Fruit fly (Drosophila melanogaster) whole organism, embryonic: ENCODE data around the gene CG15742.

Experiments used
- Abd-B ChIP-seq: fragments of 200-800 bp; sonication (Bioruptor generic); optimal IDR thresholded peaks from 2 replicates; lab custom pipeline; 2018; ENCODE audit warnings: missing biosample characterization, mild to moderate bottlenecking, missing genetic modification characterization, moderate library complexity
- Aef1 ChIP-seq: fragments of 200-800 bp; sonication (Bioruptor generic); IDR thresholded peaks from 3 replicates; pipeline ENCODE4 v1.3.6; 2022; ENCODE audit warnings: missing biosample characterization, missing genetic modification characterization
- Atf-2 ChIP-seq: fragments of 200-800 bp; sonication (Bioruptor generic); optimal IDR thresholded peaks from 2 replicates; lab custom pipeline; 2016; ENCODE audit warnings: missing biosample characterization, missing genetic modification characterization
- Bgb ChIP-seq: fragments of 200-800 bp; sonication (Bioruptor generic); IDR thresholded peaks from 2 replicates; pipeline ENCODE4 v1.3.6; 2022; ENCODE audit warnings: missing biosample characterization, missing genetic modification characterization; ENCODE audit not compliant: partially characterized antibody
- CG12155 ChIP-seq: fragments of 200-800 bp; sonication (Bioruptor generic); optimal IDR thresholded peaks from 3 replicates; lab custom pipeline; 2016; ENCODE audit warnings: missing biosample characterization, missing genetic modification characterization
- CG12769 ChIP-seq: fragments of 200-800 bp; sonication (Bioruptor generic); optimal IDR thresholded peaks from 2 replicates; lab custom pipeline; 2019; ENCODE audit warnings: missing biosample characterization, mild to moderate bottlenecking, missing genetic modification characterization, moderate library complexity
- CG13894 ChIP-seq: fragments of 200-800 bp; sonication (Bioruptor generic); optimal IDR thresholded peaks from 3 replicates; lab custom pipeline; 2018; ENCODE audit warnings: missing biosample characterization, mild to moderate bottlenecking, missing genetic modification characterization, moderate library complexity
- CG15479 ChIP-seq: fragments of 200-800 bp; sonication (Bioruptor generic); optimal IDR thresholded peaks from 3 replicates; lab custom pipeline; 2019; ENCODE audit warnings: missing biosample characterization, mild to moderate bottlenecking, missing genetic modification characterization, moderate library complexity
- CG15514 ChIP-seq: fragments of 200-800 bp; sonication (Bioruptor generic); optimal IDR thresholded peaks from 3 replicates; lab custom pipeline; 2017; ENCODE audit warnings: missing biosample characterization, missing genetic modification characterization, mild to moderate bottlenecking, moderate library complexity, missing genetic modification reagents
- CG1792 ChIP-seq: fragments of 200-800 bp; sonication (Bioruptor generic); optimal IDR thresholded peaks from 2 replicates; lab custom pipeline; 2016; ENCODE audit warnings: missing biosample characterization, missing genetic modification characterization
- CG31365 ChIP-seq: fragments of 200-800 bp; sonication (Bioruptor generic); optimal IDR thresholded peaks from 2 replicates; lab custom pipeline; 2018; ENCODE audit warnings: missing biosample characterization, mild to moderate bottlenecking, missing genetic modification characterization
- CG31388 ChIP-seq: fragments of 200-800 bp; sonication (Bioruptor generic); optimal IDR thresholded peaks from 2 replicates; lab custom pipeline; 2016; ENCODE audit warnings: missing biosample characterization, missing genetic modification characterization
- CG3163 ChIP-seq: fragments of 200-800 bp; sonication (Bioruptor generic); optimal IDR thresholded peaks from 3 replicates; lab custom pipeline; 2016; ENCODE audit warnings: missing biosample characterization, missing genetic modification characterization
- CG34376 ChIP-seq: fragments of 200-800 bp; sonication (Bioruptor generic); optimal IDR thresholded peaks from 2 replicates; lab custom pipeline; 2018; ENCODE audit warnings: missing biosample characterization, mild to moderate bottlenecking, missing genetic modification characterization
- CG3847 ChIP-seq: fragments of 200-800 bp; sonication (Bioruptor generic); IDR thresholded peaks from 2 replicates; pipeline ENCODE4 v1.3.6; 2022; ENCODE audit warnings: missing biosample characterization, missing genetic modification characterization
- CG7839 ChIP-seq: fragments of 200-800 bp; sonication (Bioruptor generic); optimal IDR thresholded peaks from 3 replicates; lab custom pipeline; 2018; ENCODE audit warnings: missing biosample characterization, mild to moderate bottlenecking, missing genetic modification characterization, moderate library complexity
- CG7963 ChIP-seq: fragments of 200-800 bp; sonication (Bioruptor generic); IDR thresholded peaks from 3 replicates; pipeline ENCODE4 v1.3.6; 2022; ENCODE audit warnings: missing biosample characterization, missing genetic modification characterization; ENCODE audit not compliant: partially characterized antibody
- CG8388 ChIP-seq: fragments of 200-800 bp; sonication (Bioruptor generic); optimal IDR thresholded peaks from 2 replicates; lab custom pipeline; 2019; ENCODE audit warnings: missing biosample characterization, mild to moderate bottlenecking, missing genetic modification characterization, moderate library complexity
- HmgD ChIP-seq: fragments of 200-800 bp; sonication (Bioruptor generic); optimal IDR thresholded peaks from 3 replicates; lab custom pipeline; 2016; ENCODE audit warnings: missing biosample characterization, missing genetic modification characterization
- HmgZ ChIP-seq: fragments of 200-800 bp; sonication (Bioruptor generic); optimal IDR thresholded peaks from 2 replicates; lab custom pipeline; 2018; ENCODE audit warnings: missing biosample characterization, mild to moderate bottlenecking, missing genetic modification characterization
- MESR4 ChIP-seq: fragments of 200-800 bp; sonication (Bioruptor generic); optimal IDR thresholded peaks from 2 replicates; lab custom pipeline; 2018; ENCODE audit warnings: missing biosample characterization, mild to moderate bottlenecking, missing genetic modification characterization, moderate library complexity
- Med ChIP-seq: fragments of 200-800 bp; sonication (Bioruptor generic); peaks from one replicate; lab custom pipeline; 2016; ENCODE audit warnings: missing biosample characterization, missing genetic modification characterization, mild to moderate bottlenecking, inconsistent platforms, moderate library complexity
- Mes4 ChIP-seq: fragments of 200-800 bp; sonication (Bioruptor generic); optimal IDR thresholded peaks from 2 replicates; lab custom pipeline; 2016; ENCODE audit warnings: missing biosample characterization, missing genetic modification characterization
- NK7.1 ChIP-seq: fragments of 200-800 bp; sonication (Bioruptor generic); optimal IDR thresholded peaks from 3 replicates; lab custom pipeline; 2016; ENCODE audit warnings: missing biosample characterization, missing genetic modification characterization
- Nf-YC ChIP-seq: fragments of 200-800 bp; optimal IDR thresholded peaks from 3 replicates; lab custom pipeline; 2019; ENCODE audit warnings: missing biosample characterization, mild to moderate bottlenecking, missing genetic modification characterization, moderate library complexity
- NfI ChIP-seq: fragments of 200-800 bp; sonication (Bioruptor generic); optimal IDR thresholded peaks from 3 replicates; lab custom pipeline; 2018; ENCODE audit warnings: missing biosample characterization, mild to moderate bottlenecking, missing genetic modification characterization, moderate library complexity
- Six4 ChIP-seq: fragments of 200-800 bp; sonication (Bioruptor generic); optimal IDR thresholded peaks from 2 replicates; lab custom pipeline; 2016; ENCODE audit warnings: missing biosample characterization, missing genetic modification characterization
- Stat92E ChIP-seq, 3 experiments: fragments of >200 bp in 2 of 3; fragments of 200-800 bp in 1 of 3; sonication (Bioruptor generic) in 1 of 3; optimal IDR thresholded peaks; 2 replicates each; lab custom pipeline; 2017 to 2019; ENCODE audit warnings: missing biosample characterization in 3 of 3, missing genetic modification characterization in 3 of 3, mild to moderate bottlenecking in 1 of 3, moderate library complexity in 1 of 3
- bbx ChIP-seq: fragments of 200-800 bp; sonication (Bioruptor generic); IDR thresholded peaks from 2 replicates; pipeline ENCODE4 v1.3.6; 2022; ENCODE audit warnings: missing biosample characterization, missing genetic modification characterization; ENCODE audit not compliant: partially characterized antibody
- chif ChIP-seq, 2 experiments: fragments of 200-800 bp; sonication (Bioruptor generic); optimal IDR thresholded peaks; 3 replicates each; lab custom pipeline; 2016; ENCODE audit warnings: missing biosample characterization in 2 of 2, missing genetic modification characterization in 2 of 2
- dati ChIP-seq: fragments of 200-800 bp; sonication (Bioruptor generic); IDR thresholded peaks from 2 replicates; pipeline ENCODE4 v1.3.6; 2022; ENCODE audit warnings: missing biosample characterization, missing genetic modification characterization
- dimm ChIP-seq: fragments of 200-800 bp; sonication (Bioruptor generic); IDR thresholded peaks from 2 replicates; pipeline ENCODE4 v1.3.6; 2022; ENCODE audit warnings: missing biosample characterization, missing genetic modification characterization
- emc ChIP-seq: fragments of 200-800 bp; sonication (Bioruptor generic); optimal IDR thresholded peaks from 2 replicates; lab custom pipeline; 2016; ENCODE audit warnings: missing biosample characterization, missing genetic modification characterization
- ewg ChIP-seq: fragments of 200-800 bp; sonication (Bioruptor generic); optimal IDR thresholded peaks from 3 replicates; lab custom pipeline; 2017; ENCODE audit warnings: mild to moderate bottlenecking, missing biosample characterization, missing genetic modification reagents, missing genetic modification characterization
- fd96Cb ChIP-seq: fragments of 200-800 bp; sonication (Bioruptor generic); optimal IDR thresholded peaks from 2 replicates; lab custom pipeline; 2018; ENCODE audit warnings: missing biosample characterization, mild to moderate bottlenecking, missing genetic modification characterization, moderate library complexity
- fu2 ChIP-seq: fragments of 200-800 bp; sonication (Bioruptor generic); optimal IDR thresholded peaks from 2 replicates; lab custom pipeline; 2016; ENCODE audit warnings: missing biosample characterization, missing genetic modification characterization
- gem ChIP-seq: fragments of 200-800 bp; sonication (Bioruptor generic); optimal IDR thresholded peaks from 2 replicates; lab custom pipeline; 2019; ENCODE audit warnings: missing biosample characterization, mild to moderate bottlenecking, missing genetic modification characterization, moderate library complexity
- gro ChIP-seq: fragments of 200-800 bp; sonication (Bioruptor generic); optimal IDR thresholded peaks from 2 replicates; lab custom pipeline; 2016; ENCODE audit warnings: missing biosample characterization, missing genetic modification characterization
- her ChIP-seq: fragments of 200-800 bp; sonication (Bioruptor generic); optimal IDR thresholded peaks from 2 replicates; lab custom pipeline; 2016; ENCODE audit warnings: missing biosample characterization, missing genetic modification characterization
- ind ChIP-seq: fragments of 200-800 bp; sonication (Bioruptor generic); optimal IDR thresholded peaks from 3 replicates; lab custom pipeline; 2016; ENCODE audit warnings: missing biosample characterization, missing genetic modification characterization
- scrt ChIP-seq: fragments of 200-800 bp; sonication (Bioruptor generic); optimal IDR thresholded peaks from 2 replicates; lab custom pipeline; 2018; ENCODE audit warnings: missing biosample characterization, mild to moderate bottlenecking, missing genetic modification characterization, moderate library complexity
- sens ChIP-seq: fragments of 200-800 bp; sonication (Bioruptor generic); peaks from one replicate; lab custom pipeline; 2016; ENCODE audit warnings: missing biosample characterization, missing genetic modification characterization
- so ChIP-seq: fragments of 200-800 bp; sonication (Bioruptor generic); IDR thresholded peaks from 3 replicates; pipeline ENCODE4 v1.3.6; 2022; ENCODE audit warnings: missing biosample characterization, missing genetic modification characterization
- ssp ChIP-seq: fragments of 200-800 bp; sonication (Bioruptor generic); IDR thresholded peaks from 2 replicates; pipeline ENCODE4 v1.3.6; 2022; ENCODE audit warnings: missing biosample characterization, missing genetic modification characterization
- tx ChIP-seq: fragments of 200-800 bp; sonication (Bioruptor generic); optimal IDR thresholded peaks from 2 replicates; lab custom pipeline; 2016; ENCODE audit warnings: missing biosample characterization, missing genetic modification characterization
- usp ChIP-seq: fragments of >200 bp; optimal IDR thresholded peaks from 2 replicates; lab custom pipeline; 2017; ENCODE audit warnings: missing biosample characterization, missing genetic modification characterization
- vfl ChIP-seq: fragments of 200-800 bp; sonication (Bioruptor generic); optimal IDR thresholded peaks from 2 replicates; lab custom pipeline; 2016; ENCODE audit warnings: missing biosample characterization, missing genetic modification characterization
- wek ChIP-seq: fragments of 200-800 bp; sonication (Bioruptor generic); optimal IDR thresholded peaks from 3 replicates; lab custom pipeline; 2018; ENCODE audit warnings: missing biosample characterization, mild to moderate bottlenecking, missing genetic modification characterization, moderate library complexity
- zfh1 ChIP-seq: fragments of 200-800 bp; sonication (Bioruptor generic); IDR thresholded peaks from 3 replicates; pipeline ENCODE4 v1.3.6; 2022; ENCODE audit warnings: missing biosample characterization, missing genetic modification characterization

CG15742 gene

dm6 chrX:13254442-13254841 is 3.9 kb downstream of the CG15742 start (continued):
- no peak for TF ChIP-seq ewg (GFP tag; lab: Kevin White, UChicago)
- no peak for TF ChIP-seq ind (GFP tag; lab: Kevin White, UChicago)
- TF ChIP-seq vfl (GFP tag; lab: Kevin White, UChicago) = no peak
- TF ChIP-seq fu2 (GFP tag; lab: Kevin White, UChicago) = no peak
- TF ChIP-seq CG7839 (tag; lab: Kevin White, UChicago) = no peak
- TF ChIP-seq Nf-YC = no peak
- TF ChIP-seq dati (GFP tag; lab: Robert Waterston, UW) = no peak
- no peak for TF ChIP-seq scrt (GFP tag; lab: Kevin White, UChicago)
- TF ChIP-seq CG34376 (GFP tag; lab: Kevin White, UChicago) = peak; percentile 43
- peak; percentile 6 for TF ChIP-seq sens (GFP tag; lab: Kevin White, UChicago)
- TF ChIP-seq Med (GFP tag; lab: Kevin White, UChicago) = peak; percentile 57
- TF ChIP-seq fd96Cb (tag; lab: Kevin White, UChicago) = no peak
- TF ChIP-seq gro (GFP tag; lab: Kevin White, UChicago) = no peak
- TF ChIP-seq CG13894 (tag; lab: Kevin White, UChicago) = peak; percentile 12
- TF ChIP-seq CG15514 = no peak
- no peak for TF ChIP-seq CG3163 (GFP tag; lab: Kevin White, UChicago)
- TF ChIP-seq Atf-2 (GFP tag; lab: Kevin White, UChicago) = no peak

- TF ChIP-seq MESR4 (GFP tag; lab: Kevin White, UChicago) = no peak
- TF ChIP-seq ssp = peak; percentile 31; the same call in 1 of the 2 replicates
- TF ChIP-seq CG31365 (tag; lab: Kevin White, UChicago) = no peak
- TF ChIP-seq CG12769 (tag; lab: Kevin White, UChicago) = peak; percentile 66
- no peak for TF ChIP-seq NK7.1 (GFP tag; lab: Kevin White, UChicago)
- peak; percentile 17 for TF ChIP-seq NfI (GFP tag; lab: Kevin White, UChicago)
- peak; percentile 57; the same call in 2 of the 3 replicates for TF ChIP-seq zfh1 (GFP tag; lab: Robert Waterston, UW)
- no peak for TF ChIP-seq tx (GFP tag; lab: Kevin White, UChicago)
- peak; percentile 27 for TF ChIP-seq her (GFP tag; lab: Kevin White, UChicago)
- peak in 1 of 2 experiments; percentile 45 for TF ChIP-seq chif (GFP tag; optimal IDR thresholded peaks at IDR 0.05; lab: Kevin White, UChicago)
- TF ChIP-seq CG12155 = peak; percentile 27
- TF ChIP-seq Aef1 = peak; percentile 51
- TF ChIP-seq Six4 (GFP tag; lab: Kevin White, UChicago) = no peak
- TF ChIP-seq emc = no peak
- no peak for TF ChIP-seq dimm (GFP tag; lab: Robert Waterston, UW)
- no peak for TF ChIP-seq CG34376 (GFP tag; lab: Kevin White, UChicago)
- no peak for TF ChIP-seq HmgD (GFP tag; lab: Kevin White, UChicago)
- TF ChIP-seq CG7963 (GFP tag; lab: Robert Waterston, UW) = no peak
- TF ChIP-seq CG31388 (GFP tag; lab: Kevin White, UChicago) = no peak
- TF ChIP-seq bbx (GFP tag; lab: Robert Waterston, UW) = no peak
- peak; percentile 36; the same call in 1 of the 2 replicates for TF ChIP-seq CG3847 (GFP tag; lab: Robert Waterston, UW)
- TF ChIP-seq wek (GFP tag; lab: Kevin White, UChicago) = no peak
- TF ChIP-seq Stat92E (GFP tag; optimal IDR thresholded peaks at IDR 0.05; lab: Kevin White, UChicago) = no peak
- TF ChIP-seq usp (GFP tag; lab: Kevin White, UChicago) = no peak
- no peak for TF ChIP-seq HmgZ (tag; lab: Kevin White, UChicago)
- no peak for TF ChIP-seq Abd-B (GFP tag; lab: Kevin White, UChicago)
- no peak for TF ChIP-seq CG15479
- TF ChIP-seq Bgb (GFP tag; lab: Robert Waterston, UW) = no peak
- no peak for TF ChIP-seq Mes4 (GFP tag; lab: Kevin White, UChicago)
- TF ChIP-seq so (GFP tag; lab: Robert Waterston, UW) = no peak
- peak; percentile 36 for TF ChIP-seq CG8388 (GFP tag; lab: Kevin White, UChicago)
- TF ChIP-seq gem (tag; lab: Kevin White, UChicago) = peak; percentile 62
- no peak for TF ChIP-seq vfl (GFP tag; lab: Kevin White, UChicago)
- peak; percentile 24 for TF ChIP-seq CG1792 (GFP tag; lab: Kevin White, UChicago)
Measured at dm6 chrX:13253062-13253724, 5.1 kb downstream of the CG15742 start.
